Worm (Caenorhabditis elegans): ENCODE measurements around the gene C25E10.10.

C25E10.10 gene

DNA sequence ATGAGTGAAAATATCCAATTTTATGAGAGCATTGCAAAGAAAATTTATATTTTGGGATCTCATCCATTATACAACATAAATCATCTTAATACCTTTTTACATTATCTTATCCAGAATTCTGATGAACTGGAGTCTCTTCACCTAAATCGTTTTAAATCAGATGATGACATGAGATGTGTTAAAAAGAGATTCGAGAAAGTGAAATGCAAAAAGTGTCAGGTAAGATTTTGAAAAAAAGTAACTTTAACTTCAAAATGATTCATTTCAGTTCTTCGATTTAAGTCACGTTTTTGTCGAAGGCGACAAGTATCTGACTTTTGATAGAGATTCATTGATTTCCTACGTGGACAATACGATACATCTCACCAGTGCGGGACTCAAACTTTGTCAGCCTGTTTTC lies 37.3 kb downstream of the C25E10.10 start:
- TF ChIP-seq lsy-12 (tag; optimal IDR thresholded peaks at IDR 0.05) (no peak), jun-1 (tag; optimal IDR thresholded peaks at IDR 0.05) (no peak), ceh-28 (tag; optimal IDR thresholded peaks at IDR 0.05) (no peak), egl-5 (tag; optimal IDR thresholded peaks at IDR 0.05) (no peak), sea-2 (GFP tag; optimal IDR thresholded peaks at IDR 0.05) (no peak), elt-3 (tag; optimal IDR thresholded peaks at IDR 0.05) (no peak)

DNA sequence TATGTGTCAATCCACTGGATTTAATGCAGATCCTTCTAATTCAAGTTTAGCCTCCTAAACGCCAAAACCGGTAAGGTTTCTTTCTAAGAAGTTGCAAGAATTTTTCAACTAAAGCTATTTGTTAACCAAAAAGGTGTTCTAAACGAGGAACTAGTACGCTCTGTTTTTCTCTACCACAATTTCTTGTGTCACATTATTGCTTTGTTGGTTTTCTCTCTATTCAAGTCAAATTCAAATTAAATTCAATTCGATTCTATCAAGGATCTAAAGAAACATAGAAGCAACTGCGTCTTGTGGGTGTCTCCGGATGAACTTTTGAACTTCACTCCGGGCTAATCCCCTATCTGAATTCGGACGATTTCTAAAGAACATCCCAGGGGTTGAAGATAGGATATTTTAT lies 39.7 kb downstream of the C25E10.10 start, which contains the start of gene oac-40:
Gene oac-40, plus strand, starts transcription at position 301 of the 400 bp plus-strand sequence.
- TF ChIP-seq R02D3.7 (tag; optimal IDR thresholded peaks at IDR 0.05) (no peak), sea-2 (GFP tag; optimal IDR thresholded peaks at IDR 0.05) (no peak), elt-3 (tag; optimal IDR thresholded peaks at IDR 0.05) (no peak)

DNA sequence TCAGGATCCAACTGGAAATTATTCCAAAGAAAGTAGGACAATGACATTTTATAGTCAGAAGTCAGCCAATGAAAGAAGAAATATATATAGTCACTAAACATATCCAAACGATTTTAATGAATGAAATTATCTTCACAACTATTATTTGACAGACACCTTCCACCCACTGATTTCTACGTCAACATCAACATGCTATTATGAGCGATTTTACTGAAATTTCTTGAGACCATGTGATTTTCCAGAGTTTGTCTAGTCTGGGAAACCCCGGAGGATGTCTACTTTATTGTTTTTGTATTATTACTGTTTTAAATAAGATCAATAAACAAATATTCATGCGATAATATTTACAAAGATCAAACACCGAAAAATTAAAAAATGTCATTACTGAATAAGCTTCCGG lies 40.6 kb downstream of the C25E10.10 start, which contains the start of gene srt-18:
Gene srt-18, minus strand, starts transcription at position 101 of the 400 bp plus-strand sequence.
- TF ChIP-seq lsy-12 (tag; optimal IDR thresholded peaks at IDR 0.05) (no peak), ZK546.5 (tag; optimal IDR thresholded peaks at IDR 0.05) (no peak), snpc-4 (tag; optimal IDR thresholded peaks at IDR 0.05) (no peak), aly-2 (tag; optimal IDR thresholded peaks at IDR 0.05) (no peak), nhr-237 (tag; optimal IDR thresholded peaks at IDR 0.05) (no peak), R02D3.7 (tag; optimal IDR thresholded peaks at IDR 0.05) (no peak), egl-5 (tag; optimal IDR thresholded peaks at IDR 0.05) (no peak)

DNA sequence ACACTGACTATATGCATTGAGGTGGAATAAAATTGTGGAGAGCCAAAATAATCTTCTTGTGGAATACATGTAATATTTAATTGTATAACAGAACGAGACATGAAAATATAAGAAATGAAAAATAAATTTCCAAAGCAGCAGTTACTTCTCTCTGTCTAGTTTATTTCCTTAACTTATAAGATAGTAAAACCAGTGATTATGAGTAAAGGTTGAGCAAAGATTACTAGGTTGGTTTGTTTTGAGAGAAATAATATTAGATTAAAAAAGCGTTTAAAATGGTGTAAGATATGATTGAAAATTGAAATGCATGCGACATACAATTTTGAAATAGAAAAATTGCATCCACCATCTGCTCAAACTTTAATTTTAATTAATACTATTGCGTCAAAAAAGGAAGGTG lies 42.4 kb downstream of the C25E10.10 start, which contains the start of gene srh-201:
Gene srh-201, minus strand, starts transcription at position 101 of the 400 bp plus-strand sequence.
- TF ChIP-seq unc-39 (tag; optimal IDR thresholded peaks at IDR 0.05) (no peak), nfya-1 (tag; optimal IDR thresholded peaks at IDR 0.05; ENCODE audit: insufficient read depth) (no peak), snpc-4 (tag; optimal IDR thresholded peaks at IDR 0.05) (no peak), fkh-2 (tag; optimal IDR thresholded peaks at IDR 0.05) (no peak), ztf-4 (tag; optimal IDR thresholded peaks at IDR 0.05) (no peak), nhr-43 (tag; optimal IDR thresholded peaks at IDR 0.05; ENCODE audit: poor library complexity, severe bottlenecking) (no peak), eor-1 (tag; optimal IDR thresholded peaks at IDR 0.05) (no peak), elt-3 (tag; optimal IDR thresholded peaks at IDR 0.05) (no peak), hmg-11 (tag; optimal IDR thresholded peaks at IDR 0.05) (no peak), aly-2 (tag; optimal IDR thresholded peaks at IDR 0.05) (no peak), nhr-67 (tag; optimal IDR thresholded peaks at IDR 0.05) (no peak), daf-12 (tag; optimal IDR thresholded peaks at IDR 0.05) (no peak), egl-27 (tag; optimal IDR thresholded peaks at IDR 0.05) (no peak), sea-2 (GFP tag; optimal IDR thresholded peaks at IDR 0.05) (no peak), nhr-11 (tag; optimal IDR thresholded peaks at IDR 0.05) (no peak), zag-1 (tag; optimal IDR thresholded peaks at IDR 0.05) (no peak), R02D3.7 (tag; optimal IDR thresholded peaks at IDR 0.05) (no peak)

DNA sequence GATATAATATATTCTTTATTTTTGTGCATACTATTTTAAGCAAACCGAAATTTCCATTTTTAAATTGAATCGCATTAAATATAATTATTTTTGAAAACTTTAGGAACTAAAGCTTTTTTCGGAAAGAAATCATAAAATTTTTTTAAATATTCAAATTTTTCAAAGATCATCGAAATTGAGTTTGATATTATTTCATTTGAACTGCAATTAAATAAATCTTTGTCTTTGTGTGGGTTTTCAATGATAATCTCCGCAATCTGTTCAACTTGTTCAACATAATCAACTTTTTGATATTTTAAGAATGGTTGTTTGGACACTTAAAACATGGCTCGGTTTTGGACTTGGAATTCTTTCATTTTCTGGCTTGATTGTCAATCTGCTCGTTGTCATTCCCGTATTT lies 47.0 kb downstream of the C25E10.10 start, which contains the start of gene srx-2:
Gene srx-2, plus strand, starts transcription at position 301 of the 400 bp plus-strand sequence.
- TF ChIP-seq ZK546.5 (tag; optimal IDR thresholded peaks at IDR 0.05) (no peak), ceh-16 (tag; optimal IDR thresholded peaks at IDR 0.05) (no peak), ama-1 (optimal IDR thresholded peaks at IDR 0.05) (no peak), elt-2 (tag; optimal IDR thresholded peaks at IDR 0.05) (no peak), egl-27 (tag; optimal IDR thresholded peaks at IDR 0.05) (no peak), unc-39 (tag; optimal IDR thresholded peaks at IDR 0.05) (no peak), tbx-2 (tag; optimal IDR thresholded peaks at IDR 0.05) (no peak), ztf-4 (tag; optimal IDR thresholded peaks at IDR 0.05) (no peak), ztf-11 (tag; optimal IDR thresholded peaks at IDR 0.05) (no peak), daf-12 (tag; optimal IDR thresholded peaks at IDR 0.05) (no peak), nhr-237 (tag; optimal IDR thresholded peaks at IDR 0.05) (no peak), snpc-4 (tag; optimal IDR thresholded peaks at IDR 0.05) (no peak), R02D3.7 (tag; optimal IDR thresholded peaks at IDR 0.05) (no peak), pha-4 (tag; optimal IDR thresholded peaks at IDR 0.05) (no peak), nhr-12 (tag; optimal IDR thresholded peaks at IDR 0.05) (no peak), nhr-67 (tag; optimal IDR thresholded peaks at IDR 0.05) (no peak), ceh-82 (tag; optimal IDR thresholded peaks at IDR 0.05) (no peak), egl-5 (tag; optimal IDR thresholded peaks at IDR 0.05) (no peak), mdl-1 (tag; optimal IDR thresholded peaks at IDR 0.05) (no peak)
